Worm (Caenorhabditis elegans): ENCODE measurements around the gene fbxb-57.

- TF ChIP-seq unc-62 (GFP tag; optimal IDR thresholded peaks at IDR 0.05) (no peak), rnt-1 (tag; optimal IDR thresholded peaks at IDR 0.05) (no peak), egl-27 (tag; optimal IDR thresholded peaks at IDR 0.05) (no peak), snpc-4 (tag; optimal IDR thresholded peaks at IDR 0.05) (no peak), nhr-12 (tag; optimal IDR thresholded peaks at IDR 0.05) (no peak), lin-39 (tag; optimal IDR thresholded peaks at IDR 0.05) (no peak), pqm-1 (tag; optimal IDR thresholded peaks at IDR 0.05) (no peak), nhr-11 (tag; optimal IDR thresholded peaks at IDR 0.05) (no peak), aha-1 (tag; optimal IDR thresholded peaks at IDR 0.05) (no peak), lin-14 (GFP tag; optimal IDR thresholded peaks at IDR 0.05) (no peak), elt-2 (tag; optimal IDR thresholded peaks at IDR 0.05) (no peak), mab-9 (GFP tag; IDR thresholded peaks at IDR 0.05) (no peak), nhr-77 (tag; optimal IDR thresholded peaks at IDR 0.05) (no peak), dpl-1 (GFP tag; optimal IDR thresholded peaks at IDR 0.05) (no peak)
These were observed 2.6 kb upstream of the fbxb-57 start for ce11 chrV:19285921-19286320.
